Worm (Caenorhabditis elegans) whole organism, L1 larva: ENCODE results near the gene C13A2.3.

ENCODE experiments used
- egl-27 ChIP-seq, 2 experiments: fragments of 150-350 bp in 1 of 2; sonication (generic microtip); optimal IDR thresholded peaks; 3 replicates each; lab custom pipeline; 2017 to 2018; ENCODE audit warnings: missing biosample characterization in 2 of 2, missing genetic modification characterization in 2 of 2, missing genetic modification reagents in 2 of 2
- lin-39 ChIP-seq: fragments of 150-350 bp; optimal IDR thresholded peaks from 2 replicates; lab custom pipeline; 2014; ENCODE audit warnings: missing biosample characterization, missing genetic modification reagents, missing genetic modification characterization
- skn-1 ChIP-seq: fragments of 150-350 bp; optimal IDR thresholded peaks from 2 replicates; lab custom pipeline; 2014; ENCODE audit warnings: missing biosample characterization, missing genetic modification characterization
- tbx-2 ChIP-seq: sonication (generic microtip); optimal IDR thresholded peaks from 2 replicates; lab custom pipeline; 2016; ENCODE audit warnings: missing genetic modification characterization, missing compliant biosample characterization
- unc-62 ChIP-seq: fragments of 150-350 bp; optimal IDR thresholded peaks from 2 replicates; lab custom pipeline; 2014; ENCODE audit warnings: missing biosample characterization, missing genetic modification reagents, missing genetic modification characterization
- zag-1 ChIP-seq: fragments of 150-350 bp; optimal IDR thresholded peaks from 2 replicates; lab custom pipeline; 2014; ENCODE audit warnings: missing biosample characterization, missing genetic modification characterization

DNA sequence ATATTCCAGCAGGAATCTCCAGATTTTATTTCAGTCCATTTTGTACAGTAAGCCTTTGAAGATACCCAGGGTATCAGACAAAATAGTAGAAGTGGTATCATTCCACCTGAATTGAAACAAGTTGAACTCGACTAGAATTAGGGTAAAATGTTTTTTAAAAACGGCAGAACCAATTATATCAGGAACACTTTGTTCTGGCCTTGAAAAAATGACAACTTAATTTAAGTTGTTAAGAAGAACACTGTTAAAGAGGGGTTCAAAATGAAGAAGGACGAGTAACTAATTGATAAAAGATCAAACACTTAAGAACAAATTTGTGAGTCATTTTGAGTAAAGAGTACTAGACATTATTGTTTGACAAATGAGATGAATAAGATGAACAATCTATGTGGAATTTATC lies 38.8 kb downstream of the C13A2.3 start, which contains the start of gene lmd-4:
- TF ChIP-seq egl-27 (tag; optimal IDR thresholded peaks at IDR 0.05; lab: Kevin White, UChicago) (no peak), unc-62 (GFP tag; lab: Kevin White, UChicago) (no peak), skn-1 (no peak), lin-39 (no peak), tbx-2 (tag; lab: Kevin White, UChicago) (no peak), zag-1 (tag; lab: Kevin White, UChicago) (no peak)
